Worm (Caenorhabditis elegans): ENCODE data around the gene pstk-1.

Gene pstk-1

DNA sequence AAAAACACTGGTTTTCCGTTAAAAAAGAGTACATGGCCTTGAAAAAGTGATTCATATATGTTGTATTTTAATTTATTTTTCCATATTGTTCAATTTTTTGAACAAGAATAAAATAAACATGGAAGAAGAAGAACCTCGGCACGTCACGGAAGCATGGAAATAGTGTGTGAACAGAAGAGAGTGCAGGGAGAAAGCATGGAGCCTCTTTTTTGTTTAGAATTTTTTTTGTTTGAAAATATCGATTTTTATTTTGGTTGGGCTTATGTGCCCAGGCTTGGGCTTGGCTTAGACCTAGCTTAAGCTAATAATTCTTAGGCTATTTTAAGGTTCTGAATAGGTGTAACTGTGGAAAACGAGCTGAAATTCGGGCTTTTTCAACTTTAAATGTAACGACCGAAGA is 44.7 kb upstream of the pstk-1 start, which contains the start of gene tat-1 (continued):
- no peak for TF ChIP-seq snpc-4 (tag; optimal IDR thresholded peaks at IDR 0.05)

DNA sequence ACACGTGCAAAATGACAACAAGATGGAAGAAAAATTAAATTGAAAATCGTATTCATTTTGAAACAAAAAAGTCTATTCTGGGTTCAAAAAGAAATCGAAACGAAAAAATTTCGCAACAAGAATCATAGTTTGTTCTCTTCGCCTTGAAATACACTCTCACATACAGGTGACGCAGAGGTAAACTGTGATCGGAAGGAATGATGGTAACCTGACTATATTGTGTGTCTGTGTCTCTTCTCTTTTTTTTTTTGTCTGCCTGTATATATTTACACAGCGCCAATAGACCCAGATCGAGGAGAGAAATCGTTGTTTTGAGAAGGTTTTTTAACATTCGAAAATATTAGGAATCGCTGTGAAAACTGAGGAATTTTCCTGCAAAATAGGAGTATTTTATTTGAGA is 42.3 kb upstream of the pstk-1 start:
- TF ChIP-seq lsy-2 (tag; optimal IDR thresholded peaks at IDR 0.05) (peak in 1 of 2 experiments; percentile 57), blmp-1 (tag; optimal IDR thresholded peaks at IDR 0.05) (peak; percentile 78), snu-23 (GFP tag; optimal IDR thresholded peaks at IDR 0.05) (peak; percentile 57), nhr-71 (tag; optimal IDR thresholded peaks at IDR 0.05) (peak; percentile 27), lin-35 (GFP tag; optimal IDR thresholded peaks at IDR 0.05) (peak in 1 of 2 experiments; percentile 61), skn-1 (tag; optimal IDR thresholded peaks at IDR 0.05) (peak; percentile 39), elt-3 (tag; optimal IDR thresholded peaks at IDR 0.05) (peak in 1 of 6 experiments; percentile 12), nhr-77 (tag; optimal IDR thresholded peaks at IDR 0.05) (peak; percentile 46), mep-1 (tag; optimal IDR thresholded peaks at IDR 0.05) (peak; percentile 66), efl-1 (optimal IDR thresholded peaks at IDR 0.05) (peak; percentile 27), efl-1 (GFP tag; optimal IDR thresholded peaks at IDR 0.05 in 1 of 2) (peak; percentile 27 to 95), jun-1 (tag; optimal IDR thresholded peaks at IDR 0.05) (peak; percentile 11), nhr-20 (tag; optimal IDR thresholded peaks at IDR 0.05) (peak; percentile 62), fkh-10 (GFP tag; optimal IDR thresholded peaks at IDR 0.05) (no peak), zag-1 (tag; optimal IDR thresholded peaks at IDR 0.05) (no peak), dpl-1 (GFP tag; optimal IDR thresholded peaks at IDR 0.05) (peak in 2 of 3 experiments; percentile 29 to 31), nhr-76 (tag; optimal IDR thresholded peaks at IDR 0.05) (no peak), swsn-7 (tag; optimal IDR thresholded peaks at IDR 0.05) (no peak), lin-14 (GFP tag; optimal IDR thresholded peaks at IDR 0.05) (peak; percentile 78)

DNA sequence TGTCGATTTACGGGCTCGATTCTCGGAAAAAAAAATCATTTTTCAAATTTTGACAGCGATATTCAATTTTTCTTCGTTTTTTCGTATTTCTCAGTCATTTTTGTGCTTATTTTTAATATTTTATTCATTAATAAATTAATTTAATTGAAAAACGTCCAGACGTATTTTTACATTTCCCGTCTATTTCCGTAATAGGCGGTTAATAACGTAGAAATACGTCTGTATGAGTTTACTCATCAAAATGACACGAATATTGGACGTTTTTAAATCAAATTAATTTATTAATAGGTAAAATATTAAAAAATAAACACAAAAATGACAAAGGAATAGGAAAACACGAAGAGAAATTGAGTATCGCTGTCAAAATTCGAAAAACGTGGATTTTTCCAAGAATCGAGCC is 41.7 kb upstream of the pstk-1 start:
- no peak for TF ChIP-seq efl-1 (optimal IDR thresholded peaks at IDR 0.05)
- TF ChIP-seq efl-1 (GFP tag; optimal IDR thresholded peaks at IDR 0.05 in 1 of 2): peak in 1 of 2 experiments; percentile 82
- no peak for TF ChIP-seq ces-1 (GFP tag; optimal IDR thresholded peaks at IDR 0.05)

DNA sequence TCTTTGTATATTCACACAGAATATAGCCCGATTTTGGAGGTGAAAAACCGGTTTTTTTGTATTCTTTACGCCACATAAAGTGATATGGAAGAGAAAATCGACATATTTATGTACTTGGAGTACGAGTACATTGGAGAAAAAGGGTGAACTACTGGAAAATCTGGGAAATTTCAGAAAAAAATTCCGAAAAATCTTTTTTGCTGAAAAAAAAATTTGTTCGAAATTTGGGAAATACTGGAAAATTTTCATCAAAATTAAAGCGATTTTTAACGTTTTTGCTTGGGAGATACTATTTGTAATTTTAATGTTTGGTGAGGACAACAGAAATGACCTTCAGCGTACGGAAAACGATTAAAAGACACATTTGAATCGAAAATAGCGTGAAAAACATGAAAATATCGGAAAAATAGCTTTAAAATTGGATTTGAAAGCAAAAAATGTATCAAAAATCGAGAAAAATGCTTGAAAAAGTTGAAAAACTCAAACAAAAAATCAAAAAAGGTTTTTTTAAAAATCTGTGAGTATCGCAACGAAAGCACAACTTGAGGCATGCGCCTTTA is 40.5 kb upstream of the pstk-1 start:
- TF ChIP-seq pag-3 (tag; optimal IDR thresholded peaks at IDR 0.05; ENCODE audit: borderline replicate concordance, insufficient read depth) (no peak), hlh-4 (tag; optimal IDR thresholded peaks at IDR 0.05) (no peak), irx-1 (tag; optimal IDR thresholded peaks at IDR 0.05) (no peak), tlp-1 (tag; optimal IDR thresholded peaks at IDR 0.05) (peak; percentile 70), mdl-1 (tag; optimal IDR thresholded peaks at IDR 0.05) (no peak), lir-3 (tag; optimal IDR thresholded peaks at IDR 0.05; ENCODE audit: poor library complexity) (no peak), C16A3.4 (tag; optimal IDR thresholded peaks at IDR 0.05) (no peak), egl-27 (tag; optimal IDR thresholded peaks at IDR 0.05) (no peak), lsy-2 (tag; optimal IDR thresholded peaks at IDR 0.05) (peak in 1 of 2 experiments; percentile 15), pax-3 (tag; optimal IDR thresholded peaks at IDR 0.05) (no peak), sup-37 (GFP tag; optimal IDR thresholded peaks at IDR 0.05) (no peak), grh-1 (GFP tag; IDR thresholded peaks at IDR 0.05) (0 out of 2 replicates have a peak, but pooled peaks have one; percentile 13), efl-1 (optimal IDR thresholded peaks at IDR 0.05) (no peak), efl-1 (GFP tag; optimal IDR thresholded peaks at IDR 0.05 in 1 of 2) (peak in 1 of 2 experiments; percentile 91), nhr-20 (tag; optimal IDR thresholded peaks at IDR 0.05) (no peak), unc-130 (tag; optimal IDR thresholded peaks at IDR 0.05) (no peak), swsn-7 (tag; optimal IDR thresholded peaks at IDR 0.05) (no peak), nhr-84 (tag; optimal IDR thresholded peaks at IDR 0.05) (no peak), hpl-2 (GFP tag; optimal IDR thresholded peaks at IDR 0.05) (no peak)

All from whole organism, L1 larva.